Fruit fly (Drosophila melanogaster) Kc167 (cell line): ENCODE data around the gene Eh.

ENCODE experiments used
- h ChIP-seq: fragments of >200 bp; optimal IDR thresholded peaks from 3 replicates; lab custom pipeline; 2018; ENCODE audit warnings: missing external identifiers
- psq ChIP-seq: fragments of >200 bp; optimal IDR thresholded peaks from 2 replicates; lab custom pipeline; 2017; ENCODE audit warnings: missing external identifiers

DNA sequence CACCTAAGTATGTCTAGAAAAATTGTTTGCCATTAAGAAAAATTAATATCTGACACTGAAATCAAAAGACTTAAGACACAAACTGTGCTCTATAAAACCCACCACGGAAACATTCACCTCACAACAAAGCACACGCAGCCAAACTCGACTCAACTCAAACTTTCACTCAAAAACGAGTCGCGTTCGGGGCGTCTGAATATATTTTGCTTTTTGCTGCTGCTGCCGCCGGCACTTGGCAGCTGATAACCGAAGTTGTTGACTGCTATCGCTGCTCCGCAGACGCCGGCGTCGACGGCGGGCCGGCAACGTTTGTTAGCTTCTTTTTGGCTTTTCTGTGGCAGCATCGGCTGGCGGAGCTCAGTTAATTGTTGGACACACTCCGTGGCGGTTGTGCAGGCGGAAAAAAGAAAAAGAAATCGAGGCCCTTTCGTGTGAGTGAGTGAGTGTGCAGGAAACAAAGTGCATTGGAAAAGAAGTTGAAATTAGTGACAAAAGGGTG, 23.2 kb downstream of the Eh start, which contains the start of gene cysu:
- TF ChIP-seq psq (lab: Kevin White, UChicago) (no peak), h (no peak)
